Worm (Caenorhabditis elegans): ENCODE measurements around the gene tag-153.

ce11 chrV:9274127-9275042, 48.5 kb upstream of the tag-153 start:
- TF ChIP-seq egl-13 (tag; optimal IDR thresholded peaks at IDR 0.05) = no peak
- no peak for TF ChIP-seq ztf-11 (tag; optimal IDR thresholded peaks at IDR 0.05)

Data from whole organism, L1 larva.